Fruit fly (Drosophila melanogaster): ENCODE measurements around the gene CG7341.
A peak's percentile ranks its signal among the peaks of the same experiment; 100 is the strongest.

The CG7341 gene

DNA sequence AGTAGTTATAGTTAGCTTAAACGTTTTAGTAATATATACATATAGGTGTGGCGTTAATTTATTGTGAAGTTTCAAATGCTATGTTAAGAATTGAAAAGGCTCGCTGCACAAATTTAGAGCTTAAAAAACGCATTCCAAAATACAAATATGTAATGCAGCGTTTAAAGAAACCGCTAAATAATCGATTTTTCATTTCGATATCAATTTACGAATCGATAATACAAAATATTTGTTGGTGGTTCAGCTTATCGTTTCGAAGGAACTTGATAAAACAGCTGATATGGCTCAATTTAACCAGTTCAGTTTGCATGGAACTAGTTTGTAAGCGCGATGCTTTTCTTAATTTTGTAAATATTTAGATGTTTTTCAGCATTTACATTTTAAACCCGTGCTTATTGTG is at the start of gene CG7341, which contains the start of gene CG32195 (continued):
- TF ChIP-seq amos (GFP tag; IDR thresholded peaks at IDR 0.05; ENCODE audit: partially characterized antibody): peak; percentile 68; the same call in 1 of the 2 replicates
- no peak for TF ChIP-seq CG18764 (GFP tag; optimal IDR thresholded peaks at IDR 0.05)
- no peak for TF ChIP-seq gt (GFP tag; IDR thresholded peaks at IDR 0.05)
- TF ChIP-seq so (GFP tag; IDR thresholded peaks at IDR 0.05): no peak
- no peak for TF ChIP-seq ham (GFP tag; IDR thresholded peaks at IDR 0.05)
- TF ChIP-seq E2f1 (GFP tag; IDR thresholded peaks at IDR 0.05): no peak
- TF ChIP-seq Blimp-1 (GFP tag; optimal IDR thresholded peaks at IDR 0.05): no peak
- TF ChIP-seq CG1603 (tag; optimal IDR thresholded peaks at IDR 0.05): peak; percentile 31
- no peak for TF ChIP-seq CG31441 (GFP tag; IDR thresholded peaks at IDR 0.05)
- TF ChIP-seq chm (GFP tag; IDR thresholded peaks at IDR 0.05): no peak
- peak; percentile 24 for TF ChIP-seq CG17829 (tag; optimal IDR thresholded peaks at IDR 0.05)
- no peak for TF ChIP-seq Taf1 (GFP tag; IDR thresholded peaks at IDR 0.05)
- no peak for TF ChIP-seq NFAT (GFP tag; IDR thresholded peaks at IDR 0.05)
- TF ChIP-seq Rx (GFP tag; IDR thresholded peaks at IDR 0.05): no peak
- TF ChIP-seq zfh2 (GFP tag; optimal IDR thresholded peaks at IDR 0.05): no peak
- peak; percentile 18 for TF ChIP-seq Sry-β (GFP tag; optimal IDR thresholded peaks at IDR 0.05)
- TF ChIP-seq Atf-2 (GFP tag; optimal IDR thresholded peaks at IDR 0.05): no peak
- TF ChIP-seq nom (GFP tag; optimal IDR thresholded peaks at IDR 0.05): no peak
- peak; percentile 14 for TF ChIP-seq CG30020 (tag; optimal IDR thresholded peaks at IDR 0.05)
- TF ChIP-seq CG12744 (GFP tag; optimal IDR thresholded peaks at IDR 0.05): no peak
- no peak for TF ChIP-seq Nf-YC (tag; optimal IDR thresholded peaks at IDR 0.05)
- TF ChIP-seq al (GFP tag; IDR thresholded peaks at IDR 0.05): no peak
- TF ChIP-seq trem (tag; optimal IDR thresholded peaks at IDR 0.05): peak; percentile 25
- no peak for TF ChIP-seq gcm (GFP tag; optimal IDR thresholded peaks at IDR 0.05)
- no peak for TF ChIP-seq salm (tag; optimal IDR thresholded peaks at IDR 0.05)
- no peak for TF ChIP-seq jing (GFP tag; optimal IDR thresholded peaks at IDR 0.05)
- no peak for TF ChIP-seq HLHmδ (GFP tag; optimal IDR thresholded peaks at IDR 0.05)
- no peak for TF ChIP-seq bowl (GFP tag; IDR thresholded peaks at IDR 0.05)
- no peak for TF ChIP-seq CG33557 (GFP tag; optimal IDR thresholded peaks at IDR 0.05)
- no peak for TF ChIP-seq cas (GFP tag; IDR thresholded peaks at IDR 0.05)
- TF ChIP-seq CG10654 (GFP tag; optimal IDR thresholded peaks at IDR 0.05): no peak
- no peak for TF ChIP-seq run (tag; optimal IDR thresholded peaks at IDR 0.05)
- no peak for TF ChIP-seq Hmr (GFP tag; optimal IDR thresholded peaks at IDR 0.05)
- TF ChIP-seq dimm (GFP tag; IDR thresholded peaks at IDR 0.05): no peak
- no peak for TF ChIP-seq ara (GFP tag; IDR thresholded peaks at IDR 0.05)
- no peak for TF ChIP-seq CG2129 (GFP tag; IDR thresholded peaks at IDR 0.05; ENCODE audit: partially characterized antibody)
- no peak for TF ChIP-seq CG43689 (GFP tag; IDR thresholded peaks at IDR 0.05)
- no peak for TF ChIP-seq NfI (GFP tag; optimal IDR thresholded peaks at IDR 0.05)
- peak; percentile 72 for TF ChIP-seq unc-4 (GFP tag; IDR thresholded peaks at IDR 0.05; ENCODE audit: partially characterized antibody)
- TF ChIP-seq CG17912 (GFP tag; optimal IDR thresholded peaks at IDR 0.05): no peak
- TF ChIP-seq CG16779 (GFP tag; IDR thresholded peaks at IDR 0.05): no peak
- no peak for TF ChIP-seq mirr (GFP tag; optimal IDR thresholded peaks at IDR 0.05)
- TF ChIP-seq inv (GFP tag; IDR thresholded peaks at IDR 0.05; ENCODE audit: partially characterized antibody): 0 out of 2 replicates have a peak, but pooled peaks have one; percentile 32
- TF ChIP-seq dmrt11E (tag; optimal IDR thresholded peaks at IDR 0.05): no peak
- peak; percentile 95 for TF ChIP-seq E2f2 (GFP tag; IDR thresholded peaks at IDR 0.05)
- TF ChIP-seq croc (GFP tag; conservative IDR thresholded peaks at IDR 0.05): no peak
- peak; percentile 19; the same call in 1 of the 3 replicates for TF ChIP-seq row (GFP tag; IDR thresholded peaks at IDR 0.05)
- TF ChIP-seq CG14965 (GFP tag; optimal IDR thresholded peaks at IDR 0.05; ENCODE audit: borderline replicate concordance): no peak
- TF ChIP-seq CG6791 (GFP tag; IDR thresholded peaks at IDR 0.05; ENCODE audit: partially characterized antibody): peak; percentile 85
- TF ChIP-seq Dad (GFP tag; optimal IDR thresholded peaks at IDR 0.05): no peak
- no peak for TF ChIP-seq CG42726 (GFP tag; IDR thresholded peaks at IDR 0.05; ENCODE audit: partially characterized antibody)
- TF ChIP-seq CTCF (GFP tag; optimal IDR thresholded peaks at IDR 0.05): peak; percentile 29

All from whole organism, embryonic.